Fruit fly (Drosophila melanogaster) whole organism, embryonic: ENCODE results near the gene AcCoAS.
A peak's percentile ranks its signal among the peaks of the same experiment; 100 is the strongest.

Source experiments
- Abd-B ChIP-seq: fragments of 200-800 bp; sonication (Bioruptor generic); optimal IDR thresholded peaks from 2 replicates; lab custom pipeline; 2018; ENCODE audit warnings: missing biosample characterization, mild to moderate bottlenecking, missing genetic modification characterization, moderate library complexity
- Ada2b ChIP-seq: fragments of 200-800 bp; sonication (Bioruptor generic); IDR thresholded peaks from 2 replicates; pipeline ENCODE4 v1.3.6; 2022; ENCODE audit warnings: missing biosample characterization, missing genetic modification characterization
- Atf3 ChIP-seq: fragments of 200-800 bp; sonication (Bioruptor generic); optimal IDR thresholded peaks from 3 replicates; lab custom pipeline; 2016; ENCODE audit warnings: missing biosample characterization, missing genetic modification characterization
- Bteb2 ChIP-seq: fragments of 200-800 bp; sonication (Bioruptor generic); optimal IDR thresholded peaks from 2 replicates; lab custom pipeline; 2016; ENCODE audit warnings: missing biosample characterization, missing genetic modification characterization
- CG10274 ChIP-seq: fragments of 200-800 bp; sonication (Bioruptor generic); optimal IDR thresholded peaks from 3 replicates; lab custom pipeline; 2017; ENCODE audit warnings: missing biosample characterization, mild to moderate bottlenecking, missing genetic modification characterization
- CG10431 ChIP-seq: fragments of 200-800 bp; sonication (Bioruptor generic); optimal IDR thresholded peaks from 3 replicates; lab custom pipeline; 2018; ENCODE audit warnings: missing biosample characterization, mild to moderate bottlenecking, missing genetic modification characterization
- CG11504 ChIP-seq: fragments of 200-800 bp; sonication (Bioruptor generic); optimal IDR thresholded peaks from 3 replicates; lab custom pipeline; 2019; ENCODE audit warnings: missing biosample characterization, mild to moderate bottlenecking, missing genetic modification characterization, moderate library complexity
- CG14441 ChIP-seq: fragments of 200-800 bp; sonication (Bioruptor generic); IDR thresholded peaks from 2 replicates; pipeline ENCODE4 v1.3.6; 2022; ENCODE audit warnings: missing biosample characterization, missing genetic modification characterization
- CG15269 ChIP-seq: fragments of 200-800 bp; sonication (Bioruptor generic); optimal IDR thresholded peaks from 2 replicates; lab custom pipeline; 2018; ENCODE audit warnings: missing biosample characterization, mild to moderate bottlenecking, missing genetic modification characterization, moderate library complexity
- CG16815 ChIP-seq: fragments of 200-800 bp; sonication (Bioruptor generic); optimal IDR thresholded peaks from 3 replicates; lab custom pipeline; 2017; ENCODE audit warnings: missing biosample characterization, mild to moderate bottlenecking, missing genetic modification characterization
- CG18262 ChIP-seq: fragments of 200-800 bp; optimal IDR thresholded peaks from 3 replicates; lab custom pipeline; 2019; ENCODE audit warnings: missing biosample characterization, mild to moderate bottlenecking, missing genetic modification characterization, moderate library complexity
- CG2120 ChIP-seq: fragments of 200-800 bp; sonication (Bioruptor generic); optimal IDR thresholded peaks from 3 replicates; lab custom pipeline; 2016; ENCODE audit warnings: missing biosample characterization, missing genetic modification characterization
- CG4707 ChIP-seq: fragments of 200-800 bp; sonication (Bioruptor generic); optimal IDR thresholded peaks from 2 replicates; lab custom pipeline; 2018; ENCODE audit warnings: missing biosample characterization, mild to moderate bottlenecking, missing genetic modification characterization, moderate library complexity
- CG7839 ChIP-seq: fragments of 200-800 bp; sonication (Bioruptor generic); optimal IDR thresholded peaks from 3 replicates; lab custom pipeline; 2018; ENCODE audit warnings: missing biosample characterization, mild to moderate bottlenecking, missing genetic modification characterization, moderate library complexity
- CG8290 ChIP-seq, 3 experiments: fragments of 200-800 bp; sonication (Bioruptor generic); optimal IDR thresholded peaks; 2 replicates each; lab custom pipeline; 2016 to 2019; ENCODE audit warnings: missing biosample characterization in 3 of 3, missing genetic modification characterization in 3 of 3, mild to moderate bottlenecking in 2 of 3, moderate library complexity in 1 of 3
- CG8359 ChIP-seq: fragments of 200-800 bp; sonication (Bioruptor generic); optimal IDR thresholded peaks from 2 replicates; lab custom pipeline; 2017; ENCODE audit warnings: missing biosample characterization, mild to moderate bottlenecking, missing genetic modification characterization, borderline replicate concordance
- CG8924 ChIP-seq: fragments of 200-800 bp; optimal IDR thresholded peaks from 3 replicates; lab custom pipeline; 2019; ENCODE audit warnings: missing biosample characterization, mild to moderate bottlenecking, missing genetic modification characterization, moderate library complexity
- CG9817 ChIP-seq: fragments of 200-800 bp; sonication (Bioruptor generic); optimal IDR thresholded peaks from 2 replicates; lab custom pipeline; 2018; ENCODE audit warnings: missing biosample characterization, mild to moderate bottlenecking, missing genetic modification characterization, moderate library complexity
- CoRest ChIP-seq: fragments of 200-800 bp; sonication (Bioruptor generic); optimal IDR thresholded peaks from 3 replicates; lab custom pipeline; 2018; ENCODE audit warnings: missing biosample characterization, mild to moderate bottlenecking, missing genetic modification characterization, moderate library complexity
- Deaf1 ChIP-seq: fragments of 200-800 bp; optimal IDR thresholded peaks from 3 replicates; lab custom pipeline; 2019; ENCODE audit warnings: missing biosample characterization, mild to moderate bottlenecking, missing genetic modification characterization, moderate library complexity
- Drgx ChIP-seq: fragments of 200-800 bp; sonication (Bioruptor generic); IDR thresholded peaks from 2 replicates; pipeline ENCODE4 v1.3.6; 2022; ENCODE audit warnings: missing biosample characterization, missing genetic modification characterization
- ERR ChIP-seq: fragments of 200-800 bp; sonication (Bioruptor generic); optimal IDR thresholded peaks from 2 replicates; lab custom pipeline; 2016; ENCODE audit warnings: missing biosample characterization, missing genetic modification characterization
- Gug ChIP-seq: fragments of 200-800 bp; sonication (Bioruptor generic); IDR thresholded peaks from 4 replicates; pipeline ENCODE4 v1.3.6; 2022; ENCODE audit warnings: missing biosample characterization, missing genetic modification characterization
- HLH4C ChIP-seq: fragments of 200-800 bp; sonication (Bioruptor generic); IDR thresholded peaks from 3 replicates; pipeline ENCODE4 v1.3.6; 2022; ENCODE audit warnings: missing biosample characterization, missing genetic modification characterization; ENCODE audit not compliant: partially characterized antibody
- HLH54F ChIP-seq: fragments of 200-800 bp; sonication (Bioruptor generic); optimal IDR thresholded peaks from 3 replicates; lab custom pipeline; 2016; ENCODE audit warnings: missing biosample characterization, missing genetic modification characterization
- HLHmδ ChIP-seq: fragments of 200-800 bp; sonication (Bioruptor generic); optimal IDR thresholded peaks from 2 replicates; lab custom pipeline; 2018; ENCODE audit warnings: missing biosample characterization, mild to moderate bottlenecking, missing genetic modification characterization, moderate library complexity
- Hmr ChIP-seq: fragments of 200-800 bp; sonication (Bioruptor generic); optimal IDR thresholded peaks from 3 replicates; lab custom pipeline; 2017; ENCODE audit warnings: mild to moderate bottlenecking, missing biosample characterization, missing genetic modification reagents, missing genetic modification characterization
- Jarid2 ChIP-seq: fragments of 200-800 bp; sonication (Bioruptor generic); optimal IDR thresholded peaks from 3 replicates; lab custom pipeline; 2017; ENCODE audit warnings: mild to moderate bottlenecking, missing biosample characterization, missing genetic modification reagents, missing genetic modification characterization
- Med ChIP-seq: fragments of 200-800 bp; sonication (Bioruptor generic); peaks from one replicate; lab custom pipeline; 2016; ENCODE audit warnings: missing biosample characterization, missing genetic modification characterization, mild to moderate bottlenecking, inconsistent platforms, moderate library complexity
- Meics ChIP-seq: fragments of 200-800 bp; sonication (Bioruptor generic); optimal IDR thresholded peaks from 2 replicates; lab custom pipeline; 2017; ENCODE audit warnings: missing biosample characterization, mild to moderate bottlenecking, missing genetic modification characterization
- Nf-YA ChIP-seq: fragments of 200-800 bp; sonication (Bioruptor generic); IDR thresholded peaks from 2 replicates; pipeline ENCODE4 v1.3.6; 2022; ENCODE audit warnings: missing biosample characterization, missing genetic modification characterization
- PHDP ChIP-seq: fragments of 200-800 bp; sonication (Bioruptor generic); optimal IDR thresholded peaks from 3 replicates; lab custom pipeline; 2018; ENCODE audit warnings: missing biosample characterization, mild to moderate bottlenecking, missing genetic modification characterization, moderate library complexity
- Ptx1 ChIP-seq: fragments of 200-800 bp; sonication (Bioruptor generic); IDR thresholded peaks from 2 replicates; pipeline ENCODE4 v1.3.6; 2022; ENCODE audit warnings: missing biosample characterization, missing genetic modification characterization
- Rfx ChIP-seq: fragments of 200-800 bp; sonication (Bioruptor generic); IDR thresholded peaks from 2 replicates; pipeline ENCODE4 v1.3.6; 2022; ENCODE audit warnings: missing biosample characterization, missing genetic modification characterization
- Tbp ChIP-seq: fragments of >200 bp; optimal IDR thresholded peaks from 2 replicates; lab custom pipeline; 2018; ENCODE audit warnings: missing biosample characterization, missing genetic modification characterization
- Xbp1 ChIP-seq: fragments of 200-800 bp; sonication (Bioruptor generic); optimal IDR thresholded peaks from 3 replicates; lab custom pipeline; 2016; ENCODE audit warnings: missing biosample characterization, mild to moderate bottlenecking, missing genetic modification characterization
- al ChIP-seq: fragments of 200-800 bp; sonication (Bioruptor generic); IDR thresholded peaks from 2 replicates; pipeline ENCODE4 v1.3.6; 2022; ENCODE audit warnings: missing biosample characterization, missing genetic modification characterization
- amos ChIP-seq: fragments of 200-800 bp; sonication (Bioruptor generic); IDR thresholded peaks from 2 replicates; pipeline ENCODE4 v1.3.6; 2022; ENCODE audit warnings: missing biosample characterization, missing genetic modification characterization; ENCODE audit not compliant: partially characterized antibody
- cad ChIP-seq: fragments of >200 bp; optimal IDR thresholded peaks from 2 replicates; lab custom pipeline; 2017; ENCODE audit warnings: missing biosample characterization, missing genetic modification characterization
- croc ChIP-seq: fragments of 200-800 bp; sonication (Bioruptor generic); conservative IDR thresholded peaks from 3 replicates; pipeline ENCODE4 v1.3.6; 2022; ENCODE audit warnings: missing biosample characterization, missing genetic modification characterization
- dpn ChIP-seq, 2 experiments: fragments of 200-800 bp; sonication (Bioruptor generic); optimal IDR thresholded peaks; 3 replicates each; lab custom pipeline; 2016; ENCODE audit warnings: missing biosample characterization in 2 of 2, missing genetic modification characterization in 2 of 2
- esg ChIP-seq: fragments of 200-800 bp; sonication (Bioruptor generic); conservative IDR thresholded peaks from 2 replicates; pipeline ENCODE4 v1.3.6; 2022; ENCODE audit warnings: missing biosample characterization, missing genetic modification characterization
- fd3F ChIP-seq: fragments of 200-800 bp; sonication (Bioruptor generic); optimal IDR thresholded peaks from 2 replicates; lab custom pipeline; 2018; ENCODE audit warnings: missing biosample characterization, mild to moderate bottlenecking, missing genetic modification characterization, moderate library complexity
- fu2 ChIP-seq: fragments of 200-800 bp; sonication (Bioruptor generic); optimal IDR thresholded peaks from 2 replicates; lab custom pipeline; 2016; ENCODE audit warnings: missing biosample characterization, missing genetic modification characterization
- gem ChIP-seq: fragments of 200-800 bp; sonication (Bioruptor generic); optimal IDR thresholded peaks from 2 replicates; lab custom pipeline; 2019; ENCODE audit warnings: missing biosample characterization, mild to moderate bottlenecking, missing genetic modification characterization, moderate library complexity
- jing ChIP-seq: fragments of 200-800 bp; sonication (Bioruptor generic); optimal IDR thresholded peaks from 2 replicates; lab custom pipeline; 2018; ENCODE audit warnings: missing biosample characterization, mild to moderate bottlenecking, missing genetic modification characterization
- kay ChIP-seq: fragments of 200-800 bp; sonication (Bioruptor generic); optimal IDR thresholded peaks from 2 replicates; lab custom pipeline; 2016; ENCODE audit warnings: missing biosample characterization, missing genetic modification characterization
- lab ChIP-seq: fragments of 200-800 bp; sonication (Bioruptor generic); optimal IDR thresholded peaks from 3 replicates; lab custom pipeline; 2017; ENCODE audit warnings: missing biosample characterization, missing genetic modification characterization, mild to moderate bottlenecking, moderate library complexity, missing genetic modification reagents
- lilli ChIP-seq: fragments of 200-800 bp; sonication (Bioruptor generic); optimal IDR thresholded peaks from 3 replicates; lab custom pipeline; 2016; ENCODE audit warnings: missing biosample characterization, missing genetic modification characterization
- pho ChIP-seq: fragments of 200-800 bp; sonication (Bioruptor generic); optimal IDR thresholded peaks from 2 replicates; lab custom pipeline; 2016; ENCODE audit warnings: missing biosample characterization, missing genetic modification characterization

The AcCoAS gene

dm6 chr3L:21241447-21241983 lies 38.5 kb downstream of the AcCoAS start (continued):
- peak; percentile 7 for TF ChIP-seq Jarid2
- no peak for TF ChIP-seq Ada2b
- TF ChIP-seq Abd-B (GFP tag; lab: Kevin White, UChicago): no peak
- TF ChIP-seq CG16815: no peak
- TF ChIP-seq CG11504 (tag; lab: Kevin White, UChicago): peak; percentile 19
- no peak for TF ChIP-seq HLHmδ (GFP tag; lab: Kevin White, UChicago)
- TF ChIP-seq cad (GFP tag; lab: Kevin White, UChicago): no peak
- TF ChIP-seq CG8290 (GFP tag; optimal IDR thresholded peaks at IDR 0.05; lab: Kevin White, UChicago): no peak
- TF ChIP-seq CG8290 (tag; optimal IDR thresholded peaks at IDR 0.05; lab: Kevin White, UChicago): peak in 1 of 2 experiments; percentile 22
- TF ChIP-seq kay (GFP tag; lab: Kevin White, UChicago): no peak
- no peak for TF ChIP-seq CG10431
- TF ChIP-seq CG7839 (tag; lab: Kevin White, UChicago): peak; percentile 33
- 0 out of 4 replicates have a peak, but pooled peaks have one; percentile 1 for TF ChIP-seq Gug (GFP tag; lab: Robert Waterston, UW)
- TF ChIP-seq CG18262 (tag; lab: Kevin White, UChicago): no peak
- peak; percentile 30; the same call in 1 of the 2 replicates for TF ChIP-seq esg (GFP tag; lab: Robert Waterston, UW)
- no peak for TF ChIP-seq Drgx (GFP tag; lab: Robert Waterston, UW)
- peak; percentile 56 for TF ChIP-seq Med (GFP tag; lab: Kevin White, UChicago)
- TF ChIP-seq Atf3 (GFP tag; lab: Kevin White, UChicago): no peak
- TF ChIP-seq CG9817 (tag; lab: Kevin White, UChicago): peak; percentile 4
- no peak for TF ChIP-seq amos (GFP tag; lab: Robert Waterston, UW)
- peak; percentile 10 for TF ChIP-seq jing (GFP tag; lab: Kevin White, UChicago)
- TF ChIP-seq dpn (GFP tag; optimal IDR thresholded peaks at IDR 0.05; lab: Kevin White, UChicago): no peak
- TF ChIP-seq croc (GFP tag; lab: Robert Waterston, UW): no peak
- TF ChIP-seq fd3F (GFP tag; lab: Kevin White, UChicago): peak; percentile 44
- no peak for TF ChIP-seq fu2 (GFP tag; lab: Kevin White, UChicago)
- no peak for TF ChIP-seq Nf-YA (GFP tag; lab: Robert Waterston, UW)
- TF ChIP-seq Ptx1 (GFP tag; lab: Robert Waterston, UW): no peak
- peak; percentile 11 for TF ChIP-seq lilli (GFP tag; lab: Kevin White, UChicago)
- TF ChIP-seq Deaf1 (tag; lab: Kevin White, UChicago): no peak
- TF ChIP-seq CG14441 (GFP tag; lab: Robert Waterston, UW): no peak
- peak; percentile 25 for TF ChIP-seq Meics
- TF ChIP-seq al: peak; percentile 37; the same call in 1 of the 2 replicates
- no peak for TF ChIP-seq Bteb2 (GFP tag; lab: Kevin White, UChicago)
- no peak for TF ChIP-seq Xbp1
- no peak for TF ChIP-seq CG8359 (GFP tag; lab: Kevin White, UChicago)
- TF ChIP-seq CG2120: peak; percentile 20
- peak; percentile 13 for TF ChIP-seq Hmr (GFP tag; lab: Kevin White, UChicago)
- TF ChIP-seq CG4707 (GFP tag; lab: Kevin White, UChicago): no peak
- peak; percentile 40 for TF ChIP-seq gem (tag; lab: Kevin White, UChicago)
- peak; percentile 13 for TF ChIP-seq lab (GFP tag; lab: Kevin White, UChicago)
- peak; percentile 11 for TF ChIP-seq CoRest (tag; lab: Kevin White, UChicago)
- no peak for TF ChIP-seq Rfx
- TF ChIP-seq CG15269: peak; percentile 21
- TF ChIP-seq CG8924 (tag; lab: Kevin White, UChicago): no peak
- no peak for TF ChIP-seq HLH4C (GFP tag; lab: Robert Waterston, UW)
- TF ChIP-seq Tbp (GFP tag; lab: Kevin White, UChicago): no peak
- peak; percentile 20 for TF ChIP-seq CG10274
- TF ChIP-seq pho (GFP tag; lab: Kevin White, UChicago): peak; percentile 14
- peak; percentile 25 for TF ChIP-seq PHDP
- TF ChIP-seq ERR: no peak
- TF ChIP-seq HLH54F (GFP tag; lab: Kevin White, UChicago): no peak
